Worm (Caenorhabditis elegans): ENCODE measurements around the gene Y43F8B.20.

ce11 chrV:19501389-19501788 is 48.2 kb downstream of the Y43F8B.20 start:
- TF ChIP-seq unc-39 (tag; optimal IDR thresholded peaks at IDR 0.05) (no peak), nhr-2 (tag; optimal IDR thresholded peaks at IDR 0.05) (no peak), nhr-237 (tag; optimal IDR thresholded peaks at IDR 0.05) (no peak), blmp-1 (tag; optimal IDR thresholded peaks at IDR 0.05) (no peak)
